Worm (Caenorhabditis elegans): Measurements from ENCODE around the gene lys-1.

- TF ChIP-seq ama-1 (optimal IDR thresholded peaks at IDR 0.05) (no peak), flt-1 (GFP tag; IDR thresholded peaks at IDR 0.05) (no peak), tra-4 (tag; optimal IDR thresholded peaks at IDR 0.05) (no peak), hmg-4 (GFP tag; optimal IDR thresholded peaks at IDR 0.05) (no peak)
Measured at ce11 chrV:10237171-10237570, 40.5 kb upstream of the lys-1 start.

Data from whole organism, early embryonic.